Worm (Caenorhabditis elegans) whole organism, early embryonic: ENCODE measurements around the gene atln-2.
"Not testable (repeated sequence)": the region's sequence is repeated elsewhere in the genome, so short reads cannot be mapped to it uniquely, and the experiment has no call there.

Experiments used
- B0310.2 ChIP-seq: sonication (generic microtip); optimal IDR thresholded peaks from 2 replicates; lab custom pipeline; 2016; ENCODE audit warnings: mild to moderate bottlenecking, missing genetic modification characterization, missing compliant biosample characterization
- F13C5.2 ChIP-seq: sonication (generic microtip); optimal IDR thresholded peaks from 2 replicates; lab custom pipeline; 2017; ENCODE audit warnings: mild to moderate bottlenecking, missing genetic modification characterization, inconsistent platforms, missing compliant biosample characterization
- aly-1 ChIP-seq: sonication (generic microtip); optimal IDR thresholded peaks from 2 replicates; lab custom pipeline; 2016; ENCODE audit warnings: missing genetic modification characterization, missing compliant biosample characterization
- ama-1 ChIP-seq: fragments of 150-350 bp; optimal IDR thresholded peaks from 2 replicates; lab custom pipeline; 2014
- ceh-13 ChIP-seq: fragments of 200-800 bp; sonication (Bioruptor generic); optimal IDR thresholded peaks from 2 replicates; lab custom pipeline; 2018; ENCODE audit warnings: mild to moderate bottlenecking, missing genetic modification characterization, missing compliant biosample characterization
- ceh-36 ChIP-seq: sonication (generic microtip); optimal IDR thresholded peaks from 2 replicates; lab custom pipeline; 2016; ENCODE audit warnings: missing genetic modification characterization, inconsistent platforms, missing compliant biosample characterization
- ets-7 ChIP-seq: sonication (generic microtip); optimal IDR thresholded peaks from 2 replicates; lab custom pipeline; 2016; ENCODE audit warnings: missing genotype, missing genetic modification characterization, missing compliant biosample characterization
- flt-1 ChIP-seq: fragments of 200-800 bp; sonication (Bioruptor generic); IDR thresholded peaks from 2 replicates; pipeline ENCODE4 v1.3.6; 2022; ENCODE audit warnings: missing genetic modification characterization, missing compliant biosample characterization
- hmbx-1 ChIP-seq: sonication (generic microtip); optimal IDR thresholded peaks from 2 replicates; lab custom pipeline; 2016; ENCODE audit warnings: mild to moderate bottlenecking, missing genetic modification characterization, missing compliant biosample characterization
- hmg-4 ChIP-seq: fragments of 200-800 bp; sonication (Bioruptor generic); optimal IDR thresholded peaks from 2 replicates; lab custom pipeline; 2018; ENCODE audit warnings: mild to moderate bottlenecking, missing genetic modification characterization, missing compliant biosample characterization
- hnd-1 ChIP-seq: sonication (generic microtip); optimal IDR thresholded peaks from 2 replicates; lab custom pipeline; 2016; ENCODE audit warnings: missing genetic modification characterization, missing compliant biosample characterization
- pes-1 ChIP-seq: fragments of 200-800 bp; sonication (Bioruptor generic); IDR thresholded peaks from 2 replicates; pipeline ENCODE4 v1.3.6; 2022; ENCODE audit warnings: missing genetic modification reagents, missing genetic modification characterization, missing compliant biosample characterization
- scrt-1 ChIP-seq: fragments of 200-800 bp; sonication (Bioruptor generic); IDR thresholded peaks from 2 replicates; pipeline ENCODE4 v1.3.6; 2022; ENCODE audit warnings: missing genetic modification characterization, missing compliant biosample characterization
- sea-1 ChIP-seq: fragments of 200-800 bp; sonication (Bioruptor generic); conservative IDR thresholded peaks from 2 replicates; pipeline ENCODE4 v1.3.6; 2022; ENCODE audit warnings: missing genetic modification characterization, missing compliant biosample characterization
- tbx-11 ChIP-seq: fragments of 200-800 bp; sonication (Bioruptor generic); IDR thresholded peaks from 2 replicates; pipeline ENCODE4 v1.3.6; 2022; ENCODE audit warnings: missing genetic modification characterization, missing compliant biosample characterization
- tbx-37 ChIP-seq: fragments of 200-800 bp; sonication (Bioruptor generic); conservative IDR thresholded peaks from 2 replicates; pipeline ENCODE4 v1.3.6; 2022; ENCODE audit warnings: missing genetic modification reagents, missing genetic modification characterization, missing compliant biosample characterization
- tra-4 ChIP-seq: sonication (generic microtip); optimal IDR thresholded peaks from 2 replicates; lab custom pipeline; 2017; ENCODE audit warnings: missing genetic modification characterization, missing compliant biosample characterization

Gene atln-2

ce11 chrIV:14981311-14981710 lies at the start of gene atln-2:
Gene atln-2, plus strand, starts transcription at chrIV:14981611.
- TF ChIP-seq B0310.2 (tag; lab: Kevin White, UChicago) = no peak
- TF ChIP-seq scrt-1 (GFP tag; lab: Robert Waterston, UW) = no peak
- no peak for TF ChIP-seq ama-1 (lab: Kevin White, UChicago)

- TF ChIP-seq hmbx-1 (tag; lab: Kevin White, UChicago) (no peak), flt-1 (no peak), ets-7 (tag; lab: Kevin White, UChicago) (no peak), sea-1 (GFP tag; lab: Robert Waterston, UW) (no peak), tra-4 (no peak), ceh-36 (tag; lab: Kevin White, UChicago) (no peak), pes-1 (GFP tag; lab: Robert Waterston, UW) (no peak), ceh-13 (GFP tag; lab: Kevin White, UChicago) (no peak), aly-1 (tag; lab: Kevin White, UChicago) (no peak), hmg-4 (GFP tag; lab: Kevin White, UChicago) (no peak), B0310.2 (tag; lab: Kevin White, UChicago) (no peak), ama-1 (lab: Kevin White, UChicago) (no peak), tbx-11 (no peak), hnd-1 (tag; lab: Kevin White, UChicago) (no peak), tbx-37 (GFP tag; lab: Robert Waterston, UW) (no peak), scrt-1 (GFP tag; lab: Robert Waterston, UW) (no peak), F13C5.2 (tag; lab: Kevin White, UChicago) (no peak)
Measured at ce11 chrIV:14932640-14933039, 48.8 kb upstream of the atln-2 start, which contains the start of gene Y57G11C.1131. Gene Y57G11C.1131, plus strand, starts transcription at chrIV:14932972.

DNA sequence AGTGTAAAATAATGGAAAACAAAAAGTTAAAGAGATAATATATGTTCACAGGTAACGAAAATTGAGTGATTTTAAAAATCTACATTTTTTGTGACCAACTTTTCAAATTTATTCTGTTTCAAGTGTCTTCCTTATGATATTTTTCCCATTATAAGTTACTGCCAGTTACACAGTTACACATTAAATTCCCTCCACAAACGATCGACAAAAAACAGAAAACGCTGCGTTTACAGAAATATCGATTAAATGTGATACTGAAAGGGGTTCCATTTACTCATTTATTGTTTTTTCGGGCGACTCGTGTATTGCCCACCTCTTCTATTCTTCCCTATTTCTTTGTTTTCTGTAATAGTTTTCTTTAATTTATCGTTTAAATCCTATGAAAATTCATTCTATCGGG lies 44.4 kb upstream of the atln-2 start, which contains the start of gene Y57G11C.1144:
Gene Y57G11C.1144, plus strand, starts transcription at position 301 of the 400 bp plus-strand sequence.
- TF ChIP-seq hmbx-1 (tag; lab: Kevin White, UChicago) (no peak), hmg-4 (GFP tag; lab: Kevin White, UChicago) (no peak), ets-7 (tag; lab: Kevin White, UChicago) (no peak), flt-1 (no peak), sea-1 (GFP tag; lab: Robert Waterston, UW) (no peak), hnd-1 (tag; lab: Kevin White, UChicago) (no peak), tbx-37 (GFP tag; lab: Robert Waterston, UW) (no peak), B0310.2 (tag; lab: Kevin White, UChicago) (no peak), F13C5.2 (tag; lab: Kevin White, UChicago) (no peak), tbx-11 (no peak), tra-4 (no peak), ceh-36 (tag; lab: Kevin White, UChicago) (no peak), ama-1 (lab: Kevin White, UChicago) (no peak), pes-1 (GFP tag; lab: Robert Waterston, UW) (no peak), scrt-1 (GFP tag; lab: Robert Waterston, UW) (no peak), ceh-13 (GFP tag; lab: Kevin White, UChicago) (no peak)

- TF ChIP-seq aly-1 (tag; lab: Kevin White, UChicago); tra-4; sea-1 (GFP tag; lab: Robert Waterston, UW): not testable (repeated sequence)
Measured at ce11 chrIV:14938596-14938995, 42.8 kb upstream of the atln-2 start, which contains the start of gene Y57G11C.30. Gene Y57G11C.30, plus strand, starts transcription at chrIV:14938896.

- TF ChIP-seq tbx-37 (GFP tag; lab: Robert Waterston, UW) = no peak
- TF ChIP-seq scrt-1 (GFP tag; lab: Robert Waterston, UW) = no peak
- TF ChIP-seq aly-1 (tag; lab: Kevin White, UChicago) = no peak
- TF ChIP-seq tbx-11 = no peak
- no peak for TF ChIP-seq hmbx-1 (tag; lab: Kevin White, UChicago)
- TF ChIP-seq sea-1 (GFP tag; lab: Robert Waterston, UW) = no peak
- no peak for TF ChIP-seq ets-7 (tag; lab: Kevin White, UChicago)
- TF ChIP-seq B0310.2 (tag; lab: Kevin White, UChicago) = no peak
- TF ChIP-seq ceh-36 (tag; lab: Kevin White, UChicago) = no peak
- no peak for TF ChIP-seq pes-1 (GFP tag; lab: Robert Waterston, UW)
- TF ChIP-seq F13C5.2 (tag; lab: Kevin White, UChicago) = no peak
- TF ChIP-seq flt-1 = no peak
- TF ChIP-seq ceh-13 (GFP tag; lab: Kevin White, UChicago) = no peak
- TF ChIP-seq hmg-4 (GFP tag; lab: Kevin White, UChicago) = no peak
- TF ChIP-seq ama-1 (lab: Kevin White, UChicago) = no peak
- no peak for TF ChIP-seq tra-4
- TF ChIP-seq hnd-1 (tag; lab: Kevin White, UChicago) = no peak
Measured at ce11 chrIV:14944234-14944633, 37.2 kb upstream of the atln-2 start, which contains the start of gene Y57G11C.48. Gene Y57G11C.48, minus strand, starts transcription at chrIV:14944334.

DNA sequence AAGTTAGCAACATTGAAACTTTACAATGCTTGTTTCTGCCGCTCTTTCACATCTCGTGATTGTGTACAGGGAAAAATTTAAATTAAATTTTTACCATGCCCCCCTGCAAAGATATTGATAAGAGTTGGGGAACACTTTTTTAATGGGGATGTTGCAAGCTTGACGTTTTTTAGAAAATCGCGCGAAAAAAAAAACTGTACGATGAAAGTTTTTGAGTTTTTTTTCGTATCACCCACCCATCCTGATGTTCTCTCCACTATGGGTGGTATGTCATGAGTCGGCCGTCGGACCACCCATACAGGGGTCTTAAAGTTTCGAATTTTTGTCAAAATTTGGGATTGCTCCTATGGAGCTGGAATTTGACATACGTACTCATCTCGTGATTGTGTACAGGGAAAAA lies 32.4 kb upstream of the atln-2 start:
- TF ChIP-seq pes-1 (GFP tag; lab: Robert Waterston, UW) (no peak), sea-1 (GFP tag; lab: Robert Waterston, UW) (no peak), aly-1 (tag; lab: Kevin White, UChicago) (no peak), tbx-11 (no peak), ets-7 (tag; lab: Kevin White, UChicago) (no peak), scrt-1 (GFP tag; lab: Robert Waterston, UW) (no peak)

- TF ChIP-seq hmbx-1 (tag; lab: Kevin White, UChicago) = no peak
Measured at ce11 chrIV:14950468-14950867, 30.9 kb upstream of the atln-2 start, which contains the start of gene Y41E3.22. Gene Y41E3.22, plus strand, starts transcription at chrIV:14950710.

- TF ChIP-seq ama-1 (lab: Kevin White, UChicago) (no peak), ceh-13 (GFP tag; lab: Kevin White, UChicago) (no peak), tra-4 (no peak), tbx-11 (no peak), hnd-1 (tag; lab: Kevin White, UChicago) (no peak), F13C5.2 (tag; lab: Kevin White, UChicago) (no peak), ets-7 (tag; lab: Kevin White, UChicago) (no peak)
Measured at ce11 chrIV:14953802-14954201, 27.6 kb upstream of the atln-2 start.
